Worm (Caenorhabditis elegans): ENCODE measurements around the gene pgph-1.

pgph-1 gene

ce11 chrV:5717237-5717935, 35.9 kb downstream of the pgph-1 start, which contains the start of gene rga-3 (continued):
- peak; percentile 72 for TF ChIP-seq tbp1 (GFP tag; optimal IDR thresholded peaks at IDR 0.05)
- peak; percentile 91 for TF ChIP-seq madf-3 (GFP tag; IDR thresholded peaks at IDR 0.05)
- no peak for TF ChIP-seq egl-18 (GFP tag; IDR thresholded peaks at IDR 0.05)
- peak in 2 of 3 experiments; percentile 41 to 78 for TF ChIP-seq lin-35 (GFP tag; optimal IDR thresholded peaks at IDR 0.05)
- peak; percentile 27 for TF ChIP-seq ZK185.1 (tag; optimal IDR thresholded peaks at IDR 0.05; ENCODE audit: poor library complexity, severe bottlenecking)
- TF ChIP-seq Y53F4B.3 (GFP tag; IDR thresholded peaks at IDR 0.05): peak; percentile 58; the same call in 1 of the 2 replicates
- peak; percentile 97 for TF ChIP-seq F33H1.4 (GFP tag; IDR thresholded peaks at IDR 0.05)
- TF ChIP-seq gei-17 (GFP tag; optimal IDR thresholded peaks at IDR 0.05): no peak
- TF ChIP-seq Y79H2A.3 (GFP tag; conservative IDR thresholded peaks at IDR 0.05): no peak
- TF ChIP-seq Y56A3A.18 (GFP tag; IDR thresholded peaks at IDR 0.05): no peak
- no peak for TF ChIP-seq rpc-1 (optimal IDR thresholded peaks at IDR 0.05)
- TF ChIP-seq rpc-1 (tag; optimal IDR thresholded peaks at IDR 0.05): peak; percentile 15
- no peak for TF ChIP-seq C06A6.2 (GFP tag; conservative IDR thresholded peaks at IDR 0.05)
- TF ChIP-seq lag-1 (GFP tag; IDR thresholded peaks at IDR 0.05): no peak
- TF ChIP-seq him-1 (tag; optimal IDR thresholded peaks at IDR 0.05): peak; percentile 91
- TF ChIP-seq ztf-26 (tag; optimal IDR thresholded peaks at IDR 0.05): no peak
- TF ChIP-seq pha-4 (tag; optimal IDR thresholded peaks at IDR 0.05): no peak
- peak; percentile 86 for TF ChIP-seq attf-3 (GFP tag; conservative IDR thresholded peaks at IDR 0.05)
- TF ChIP-seq nhr-90 (tag; optimal IDR thresholded peaks at IDR 0.05): no peak
- TF ChIP-seq ceh-58 (GFP tag; IDR thresholded peaks at IDR 0.05): no peak
- no peak for TF ChIP-seq mxl-1 (tag; optimal IDR thresholded peaks at IDR 0.05)
- TF ChIP-seq mes-4 (tag; optimal IDR thresholded peaks at IDR 0.05): no peak
- peak; percentile 99 for TF ChIP-seq madf-6 (GFP tag; IDR thresholded peaks at IDR 0.05)
- TF ChIP-seq B0035.1 (tag; optimal IDR thresholded peaks at IDR 0.05): no peak
- peak; percentile 91 for TF ChIP-seq dox-1 (GFP tag; IDR thresholded peaks at IDR 0.05)
- TF ChIP-seq egl-44 (GFP tag; IDR thresholded peaks at IDR 0.05): no peak
- peak; percentile 59 for TF ChIP-seq hrde-1 (tag; optimal IDR thresholded peaks at IDR 0.05; ENCODE audit: borderline replicate concordance)
- no peak for TF ChIP-seq B0261.1 (tag; optimal IDR thresholded peaks at IDR 0.05)
- peak; percentile 85 for TF ChIP-seq B0336.3 (GFP tag; IDR thresholded peaks at IDR 0.05)
- no peak for TF ChIP-seq dpff-1 (tag; optimal IDR thresholded peaks at IDR 0.05)
- peak; percentile 99 for TF ChIP-seq ceh-91 (GFP tag; IDR thresholded peaks at IDR 0.05)
- TF ChIP-seq let-526 (GFP tag; IDR thresholded peaks at IDR 0.05): no peak
- no peak for TF ChIP-seq hmg-20 (GFP tag; IDR thresholded peaks at IDR 0.05)
- no peak for TF ChIP-seq atf-7 (tag; optimal IDR thresholded peaks at IDR 0.05)
- no peak for TF ChIP-seq ets-4 (GFP tag; optimal IDR thresholded peaks at IDR 0.05)
- TF ChIP-seq snpc-3.4 (tag; optimal IDR thresholded peaks at IDR 0.05): peak; percentile 95
- TF ChIP-seq C17E4.6 (GFP tag; IDR thresholded peaks at IDR 0.05): peak; percentile 79
- no peak; the same call in 1 of the 2 replicates for TF ChIP-seq lir-1 (GFP tag; conservative IDR thresholded peaks at IDR 0.05)
- no peak for TF ChIP-seq bed-1 (GFP tag; IDR thresholded peaks at IDR 0.05)
- TF ChIP-seq zfh-2 (GFP tag; conservative IDR thresholded peaks at IDR 0.05): no peak
- no peak for TF ChIP-seq nhr-120 (GFP tag; IDR thresholded peaks at IDR 0.05)
- no peak for TF ChIP-seq chd-7 (tag; optimal IDR thresholded peaks at IDR 0.05)
- no peak for TF ChIP-seq ztf-22 (GFP tag; optimal IDR thresholded peaks at IDR 0.05)
- peak; percentile 92 for TF ChIP-seq B0019.2 (GFP tag; conservative IDR thresholded peaks at IDR 0.05)
- no peak for TF ChIP-seq bed-2 (GFP tag; IDR thresholded peaks at IDR 0.05)
- TF ChIP-seq F10E7.11 (tag; optimal IDR thresholded peaks at IDR 0.05): no peak
- TF ChIP-seq rec-8 (tag; optimal IDR thresholded peaks at IDR 0.05): no peak
- peak; percentile 66 for TF ChIP-seq ztf-18 (tag; optimal IDR thresholded peaks at IDR 0.05)

Measured in whole organism, young adult.